Fruit fly (Drosophila melanogaster): ENCODE measurements around the gene pn.
A peak's percentile ranks its signal among the peaks of the same experiment; 100 is the strongest.

The pn gene

dm6 chrX:2136831-2137452 lies 44.1 kb upstream of the pn start (continued):
- TF ChIP-seq Antp (GFP tag; optimal IDR thresholded peaks at IDR 0.05) (peak; percentile 100), CG9609 (GFP tag; optimal IDR thresholded peaks at IDR 0.05) (peak; percentile 100), CG42726 (GFP tag; IDR thresholded peaks at IDR 0.05; ENCODE audit: partially characterized antibody) (no peak), D (optimal IDR thresholded peaks at IDR 0.05) (no peak), D (GFP tag; optimal IDR thresholded peaks at IDR 0.05) (peak; percentile 100), repo (GFP tag; optimal IDR thresholded peaks at IDR 0.05) (peak; percentile 100), CG6689 (GFP tag; IDR thresholded peaks at IDR 0.05) (peak; percentile 100), CG1233 (GFP tag; optimal IDR thresholded peaks at IDR 0.05) (peak; percentile 100), HmgD (GFP tag; optimal IDR thresholded peaks at IDR 0.05) (peak; percentile 100), Dp (GFP tag; optimal IDR thresholded peaks at IDR 0.05) (peak; percentile 38), sc (optimal IDR thresholded peaks at IDR 0.05) (no peak), sc (GFP tag; optimal IDR thresholded peaks at IDR 0.05) (peak; percentile 100), chif (GFP tag; optimal IDR thresholded peaks at IDR 0.05) (peak; percentile 100), CG17829 (tag; optimal IDR thresholded peaks at IDR 0.05) (peak; percentile 100), CG7963 (GFP tag; IDR thresholded peaks at IDR 0.05; ENCODE audit: partially characterized antibody) (no peak), PHDP (tag; optimal IDR thresholded peaks at IDR 0.05) (peak; percentile 100), dm (GFP tag; optimal IDR thresholded peaks at IDR 0.05) (peak; percentile 100), CG17385 (GFP tag; optimal IDR thresholded peaks at IDR 0.05) (peak; percentile 100), lov (optimal IDR thresholded peaks at IDR 0.05) (no peak), lov (GFP tag; IDR thresholded peaks at IDR 0.05) (peak; percentile 100), Spps (tag; optimal IDR thresholded peaks at IDR 0.05) (peak; percentile 100), CG5245 (GFP tag; optimal IDR thresholded peaks at IDR 0.05) (peak; percentile 100), CG5953 (GFP tag; IDR thresholded peaks at IDR 0.05) (peak; percentile 100), Ets65A (GFP tag) (peak; percentile 100), GATAe (GFP tag; conservative IDR thresholded peaks at IDR 0.05) (peak; percentile 100), danr (GFP tag; IDR thresholded peaks at IDR 0.05) (peak; percentile 100), vfl (GFP tag; optimal IDR thresholded peaks at IDR 0.05) (peak; percentile 99), sim (GFP tag; IDR thresholded peaks at IDR 0.05) (peak; percentile 100), CG11456 (GFP tag; IDR thresholded peaks at IDR 0.05) (peak; percentile 100), CG2202 (tag; optimal IDR thresholded peaks at IDR 0.05) (peak; percentile 100), stc (GFP tag; IDR thresholded peaks at IDR 0.05) (peak; percentile 100), CG11247 (GFP tag; IDR thresholded peaks at IDR 0.05) (peak; percentile 100), prd (optimal IDR thresholded peaks at IDR 0.05) (no peak), prd (GFP tag; IDR thresholded peaks at IDR 0.05) (peak; percentile 100), ken (GFP tag; IDR thresholded peaks at IDR 0.05) (peak; percentile 100), CG10565 (GFP tag; optimal IDR thresholded peaks at IDR 0.05) (peak; percentile 100), CG17568 (GFP tag; optimal IDR thresholded peaks at IDR 0.05) (peak; percentile 100), E2f1 (GFP tag; IDR thresholded peaks at IDR 0.05) (peak; percentile 100), gce (GFP tag; IDR thresholded peaks at IDR 0.05) (peak; percentile 100), CG8359 (GFP tag; optimal IDR thresholded peaks at IDR 0.05; ENCODE audit: borderline replicate concordance) (peak; percentile 98), hbn (GFP tag; IDR thresholded peaks at IDR 0.05; ENCODE audit: partially characterized antibody) (no peak), CG3407 (GFP tag; optimal IDR thresholded peaks at IDR 0.05) (peak; percentile 99), ranshi (GFP tag; IDR thresholded peaks at IDR 0.05) (peak; percentile 100), CG8765 (GFP tag; IDR thresholded peaks at IDR 0.05) (peak; percentile 100), CG10462 (GFP tag; optimal IDR thresholded peaks at IDR 0.05) (peak; percentile 100), bsh (GFP tag; optimal IDR thresholded peaks at IDR 0.05) (peak; percentile 96 to 100), tin (GFP tag; optimal IDR thresholded peaks at IDR 0.05) (peak; percentile 100), otp (GFP tag; IDR thresholded peaks at IDR 0.05) (peak; percentile 100), CG2712 (tag; optimal IDR thresholded peaks at IDR 0.05) (peak; percentile 100), nerfin-1 (tag; optimal IDR thresholded peaks at IDR 0.05) (peak; percentile 100), tio (GFP tag; optimal IDR thresholded peaks at IDR 0.05) (peak; percentile 99), Doc2 (GFP tag; IDR thresholded peaks at IDR 0.05) (peak; percentile 99)
